Fruit fly (Drosophila melanogaster) whole organism, embryonic: ENCODE results near the gene ind.

Source experiments
- Blimp-1 ChIP-seq: fragments of 200-800 bp; sonication (Bioruptor generic); optimal IDR thresholded peaks from 3 replicates; lab custom pipeline; 2018; ENCODE audit warnings: missing biosample characterization, missing genetic modification characterization, mild to moderate bottlenecking, moderate library complexity, missing genetic modification reagents
- BtbVII ChIP-seq: fragments of 200-800 bp; sonication (Bioruptor generic); optimal IDR thresholded peaks from 3 replicates; lab custom pipeline; 2017; ENCODE audit warnings: missing biosample characterization, mild to moderate bottlenecking, missing genetic modification characterization
- CG12236 ChIP-seq: fragments of 200-800 bp; sonication (Bioruptor generic); optimal IDR thresholded peaks from 2 replicates; lab custom pipeline; 2016; ENCODE audit warnings: missing biosample characterization, missing genetic modification characterization
- CG12391 ChIP-seq: fragments of 200-800 bp; sonication (Bioruptor generic); optimal IDR thresholded peaks from 3 replicates; lab custom pipeline; 2018; ENCODE audit warnings: missing biosample characterization, mild to moderate bottlenecking, missing genetic modification characterization, moderate library complexity
- CG13123 ChIP-seq: fragments of 200-800 bp; sonication (Bioruptor generic); optimal IDR thresholded peaks from 2 replicates; lab custom pipeline; 2016; ENCODE audit warnings: missing biosample characterization, missing genetic modification characterization
- CG13296 ChIP-seq: fragments of 200-800 bp; sonication (Bioruptor generic); optimal IDR thresholded peaks from 3 replicates; lab custom pipeline; 2018; ENCODE audit warnings: missing biosample characterization, mild to moderate bottlenecking, missing genetic modification characterization
- CG13424 ChIP-seq: fragments of 200-800 bp; sonication (Bioruptor generic); optimal IDR thresholded peaks from 2 replicates; lab custom pipeline; 2019; ENCODE audit warnings: missing biosample characterization, mild to moderate bottlenecking, missing genetic modification characterization, moderate library complexity
- CG14050 ChIP-seq: fragments of 200-800 bp; sonication (Bioruptor generic); IDR thresholded peaks from 3 replicates; pipeline ENCODE4 v1.3.6; 2022; ENCODE audit warnings: missing biosample characterization, missing genetic modification characterization
- CG14965 ChIP-seq: fragments of 200-800 bp; sonication (Bioruptor generic); optimal IDR thresholded peaks from 2 replicates; lab custom pipeline; 2016; ENCODE audit warnings: missing biosample characterization, missing genetic modification characterization, borderline replicate concordance
- CG15011 ChIP-seq: fragments of 200-800 bp; sonication (Bioruptor generic); optimal IDR thresholded peaks from 3 replicates; lab custom pipeline; 2018; ENCODE audit warnings: missing biosample characterization, mild to moderate bottlenecking, missing genetic modification characterization
- CG17186 ChIP-seq: fragments of 200-800 bp; sonication (Bioruptor generic); optimal IDR thresholded peaks from 3 replicates; lab custom pipeline; 2017; ENCODE audit warnings: missing biosample characterization, missing genetic modification reagents, missing genetic modification characterization
- CG18011 ChIP-seq: fragments of 200-800 bp; sonication (Bioruptor generic); optimal IDR thresholded peaks from 2 replicates; lab custom pipeline; 2017; ENCODE audit warnings: missing biosample characterization, missing genetic modification characterization, mild to moderate bottlenecking, moderate library complexity, missing genotype
- CG30403 ChIP-seq: fragments of 200-800 bp; sonication (Bioruptor generic); optimal IDR thresholded peaks from 3 replicates; lab custom pipeline; 2016; ENCODE audit warnings: missing biosample characterization, missing genetic modification characterization
- CG31365 ChIP-seq: fragments of 200-800 bp; sonication (Bioruptor generic); optimal IDR thresholded peaks from 2 replicates; lab custom pipeline; 2018; ENCODE audit warnings: missing biosample characterization, mild to moderate bottlenecking, missing genetic modification characterization
- CG6254 ChIP-seq: fragments of 200-800 bp; sonication (Bioruptor generic); optimal IDR thresholded peaks from 3 replicates; lab custom pipeline; 2017; ENCODE audit warnings: mild to moderate bottlenecking, missing biosample characterization, missing genetic modification reagents, missing genetic modification characterization
- CG6765 ChIP-seq: fragments of 200-800 bp; sonication (Bioruptor generic); optimal IDR thresholded peaks from 3 replicates; lab custom pipeline; 2017; ENCODE audit warnings: missing biosample characterization, mild to moderate bottlenecking, missing genetic modification characterization
- CG6854 ChIP-seq: fragments of 200-800 bp; sonication (Bioruptor generic); optimal IDR thresholded peaks from 3 replicates; lab custom pipeline; 2017; ENCODE audit warnings: missing biosample characterization, mild to moderate bottlenecking, missing genetic modification characterization
- CG7745 ChIP-seq: fragments of 200-800 bp; sonication (Bioruptor generic); optimal IDR thresholded peaks from 2 replicates; lab custom pipeline; 2018; ENCODE audit warnings: missing biosample characterization, mild to moderate bottlenecking, missing genetic modification characterization, moderate library complexity
- CG8089 ChIP-seq: fragments of 200-800 bp; sonication (Bioruptor generic); optimal IDR thresholded peaks from 3 replicates; lab custom pipeline; 2016; ENCODE audit warnings: missing biosample characterization, missing genetic modification characterization
- CG8359 ChIP-seq: fragments of 200-800 bp; sonication (Bioruptor generic); optimal IDR thresholded peaks from 2 replicates; lab custom pipeline; 2017; ENCODE audit warnings: missing biosample characterization, mild to moderate bottlenecking, missing genetic modification characterization, borderline replicate concordance
- CG8478 ChIP-seq: fragments of >200 bp; optimal IDR thresholded peaks from 2 replicates; lab custom pipeline; 2018
- CG8924 ChIP-seq: fragments of 200-800 bp; optimal IDR thresholded peaks from 3 replicates; lab custom pipeline; 2019; ENCODE audit warnings: missing biosample characterization, mild to moderate bottlenecking, missing genetic modification characterization, moderate library complexity
- CG9609 ChIP-seq: fragments of 200-800 bp; sonication (Bioruptor generic); optimal IDR thresholded peaks from 3 replicates; lab custom pipeline; 2016; ENCODE audit warnings: missing biosample characterization, missing genetic modification characterization
- Drgx ChIP-seq: fragments of 200-800 bp; sonication (Bioruptor generic); IDR thresholded peaks from 2 replicates; pipeline ENCODE4 v1.3.6; 2022; ENCODE audit warnings: missing biosample characterization, missing genetic modification characterization
- Ets65A ChIP-seq: fragments of 200-800 bp; sonication (Bioruptor generic); peaks from one replicate; lab custom pipeline; 2016; ENCODE audit warnings: missing biosample characterization, missing genetic modification characterization
- Fer1 ChIP-seq: fragments of 200-800 bp; sonication (Bioruptor generic); optimal IDR thresholded peaks from 2 replicates; lab custom pipeline; 2017; ENCODE audit warnings: missing biosample characterization, mild to moderate bottlenecking, missing genetic modification characterization
- HmgZ ChIP-seq: fragments of 200-800 bp; sonication (Bioruptor generic); optimal IDR thresholded peaks from 2 replicates; lab custom pipeline; 2018; ENCODE audit warnings: missing biosample characterization, mild to moderate bottlenecking, missing genetic modification characterization
- Hr3 ChIP-seq: fragments of 200-800 bp; sonication (Bioruptor generic); optimal IDR thresholded peaks from 3 replicates; lab custom pipeline; 2016; ENCODE audit warnings: missing biosample characterization, missing genetic modification characterization
- Hr51 ChIP-seq, 2 experiments: fragments of 200-800 bp; sonication (Bioruptor generic); optimal IDR thresholded peaks; 2 replicates in 1 of 2; 3 replicates in 1 of 2; lab custom pipeline; 2016 to 2018; ENCODE audit warnings: missing biosample characterization in 2 of 2, missing genetic modification characterization in 2 of 2, mild to moderate bottlenecking in 1 of 2, moderate library complexity in 1 of 2
- Jarid2 ChIP-seq: fragments of 200-800 bp; sonication (Bioruptor generic); optimal IDR thresholded peaks from 3 replicates; lab custom pipeline; 2017; ENCODE audit warnings: mild to moderate bottlenecking, missing biosample characterization, missing genetic modification reagents, missing genetic modification characterization
- Opbp ChIP-seq: fragments of 200-800 bp; sonication (Bioruptor generic); IDR thresholded peaks from 3 replicates; pipeline ENCODE4 v1.3.6; 2022; ENCODE audit warnings: missing biosample characterization, missing genetic modification characterization; ENCODE audit not compliant: partially characterized antibody
- Rfx ChIP-seq: fragments of 200-800 bp; sonication (Bioruptor generic); IDR thresholded peaks from 2 replicates; pipeline ENCODE4 v1.3.6; 2022; ENCODE audit warnings: missing biosample characterization, missing genetic modification characterization
- ap ChIP-seq: fragments of 200-800 bp; sonication (Bioruptor generic); IDR thresholded peaks from 2 replicates; pipeline ENCODE4 v1.3.6; 2022; ENCODE audit warnings: missing biosample characterization, missing genetic modification characterization
- bigmax ChIP-seq: fragments of 200-800 bp; sonication (Bioruptor generic); optimal IDR thresholded peaks from 2 replicates; lab custom pipeline; 2018; ENCODE audit warnings: missing biosample characterization, mild to moderate bottlenecking, missing genetic modification characterization
- cato ChIP-seq: fragments of 200-800 bp; sonication (Bioruptor generic); optimal IDR thresholded peaks from 2 replicates; lab custom pipeline; 2016; ENCODE audit warnings: missing biosample characterization, missing genetic modification characterization, borderline replicate concordance
- emc ChIP-seq: fragments of 200-800 bp; sonication (Bioruptor generic); optimal IDR thresholded peaks from 2 replicates; lab custom pipeline; 2016; ENCODE audit warnings: missing biosample characterization, missing genetic modification characterization
- gem ChIP-seq: fragments of 200-800 bp; sonication (Bioruptor generic); optimal IDR thresholded peaks from 2 replicates; lab custom pipeline; 2019; ENCODE audit warnings: missing biosample characterization, mild to moderate bottlenecking, missing genetic modification characterization, moderate library complexity
- grau ChIP-seq: fragments of 200-800 bp; optimal IDR thresholded peaks from 3 replicates; lab custom pipeline; 2019; ENCODE audit warnings: missing biosample characterization, mild to moderate bottlenecking, missing genetic modification characterization, moderate library complexity
- ind ChIP-seq: fragments of 200-800 bp; sonication (Bioruptor generic); optimal IDR thresholded peaks from 3 replicates; lab custom pipeline; 2016; ENCODE audit warnings: missing biosample characterization, missing genetic modification characterization
- knrl ChIP-seq: fragments of 200-800 bp; sonication (Bioruptor generic); IDR thresholded peaks from 3 replicates; pipeline ENCODE4 v1.3.6; 2022; ENCODE audit warnings: missing biosample characterization, missing genetic modification characterization; ENCODE audit not compliant: partially characterized antibody
- mld ChIP-seq: fragments of 200-800 bp; sonication (Bioruptor generic); IDR thresholded peaks from 3 replicates; pipeline ENCODE4 v1.3.6; 2022; ENCODE audit warnings: missing biosample characterization, missing genetic modification characterization; ENCODE audit not compliant: partially characterized antibody
- odd ChIP-seq: fragments of 200-800 bp; sonication (Bioruptor generic); optimal IDR thresholded peaks from 2 replicates; lab custom pipeline; 2017; ENCODE audit warnings: missing biosample characterization, mild to moderate bottlenecking, missing genetic modification characterization
- repo ChIP-seq: fragments of 200-800 bp; sonication (Bioruptor generic); optimal IDR thresholded peaks from 2 replicates; lab custom pipeline; 2016; ENCODE audit warnings: missing biosample characterization, missing genetic modification characterization
- sens ChIP-seq: fragments of 200-800 bp; sonication (Bioruptor generic); peaks from one replicate; lab custom pipeline; 2016; ENCODE audit warnings: missing biosample characterization, missing genetic modification characterization
- sisA ChIP-seq: fragments of 200-800 bp; sonication (Bioruptor generic); IDR thresholded peaks from 2 replicates; pipeline ENCODE4 v1.3.6; 2022; ENCODE audit warnings: missing biosample characterization, missing genetic modification characterization
- slou ChIP-seq: fragments of 200-800 bp; sonication (Bioruptor generic); optimal IDR thresholded peaks from 3 replicates; lab custom pipeline; 2016; ENCODE audit warnings: missing biosample characterization, missing genetic modification characterization
- sob ChIP-seq: fragments of 200-800 bp; sonication (Bioruptor generic); IDR thresholded peaks from 2 replicates; pipeline ENCODE4 v1.3.6; 2022; ENCODE audit warnings: missing biosample characterization, missing genetic modification characterization
- ssp ChIP-seq: fragments of 200-800 bp; sonication (Bioruptor generic); IDR thresholded peaks from 2 replicates; pipeline ENCODE4 v1.3.6; 2022; ENCODE audit warnings: missing biosample characterization, missing genetic modification characterization
- tll ChIP-seq, 2 experiments: fragments of 200-800 bp in 1 of 2; fragments of >200 bp in 1 of 2; sonication (Bioruptor generic) in 1 of 2; optimal IDR thresholded peaks; 2 replicates each; lab custom pipeline; 2017 to 2019; ENCODE audit warnings: missing biosample characterization in 2 of 2, missing genetic modification characterization in 2 of 2, mild to moderate bottlenecking in 1 of 2, moderate library complexity in 1 of 2
- twi ChIP-seq: fragments of 200-800 bp; optimal IDR thresholded peaks from 2 replicates; lab custom pipeline; 2019; ENCODE audit warnings: missing biosample characterization, mild to moderate bottlenecking, missing genetic modification characterization, moderate library complexity
- vfl ChIP-seq: fragments of 200-800 bp; sonication (Bioruptor generic); optimal IDR thresholded peaks from 2 replicates; lab custom pipeline; 2016; ENCODE audit warnings: missing biosample characterization, missing genetic modification characterization
- yki ChIP-seq: fragments of >200 bp; optimal IDR thresholded peaks from 3 replicates; lab custom pipeline; 2018

Gene ind

dm6 chr3L:15009681-15010080, 34.0 kb downstream of the ind start (continued):
- TF ChIP-seq grau (peak; percentile 5), Blimp-1 (GFP tag; lab: Kevin White, UChicago) (peak; percentile 26), twi (no peak), repo (GFP tag; lab: Kevin White, UChicago) (no peak), CG8089 (GFP tag; lab: Kevin White, UChicago) (no peak), knrl (GFP tag; lab: Robert Waterston, UW) (no peak), slou (GFP tag; lab: Kevin White, UChicago) (no peak), CG31365 (tag; lab: Kevin White, UChicago) (no peak), Rfx (no peak), Opbp (GFP tag; lab: Robert Waterston, UW) (no peak), emc (GFP tag; lab: Kevin White, UChicago) (no peak), CG13296 (no peak), Fer1 (GFP tag; lab: Kevin White, UChicago) (no peak), HmgZ (tag; lab: Kevin White, UChicago) (no peak), Ets65A (GFP tag; lab: Kevin White, UChicago) (peak; percentile 82), CG13424 (tag; lab: Kevin White, UChicago) (peak; percentile 11), CG9609 (GFP tag; lab: Kevin White, UChicago) (no peak), sens (GFP tag; lab: Kevin White, UChicago) (peak; percentile 61), vfl (GFP tag; lab: Kevin White, UChicago) (no peak), bigmax (no peak), CG12391 (tag; lab: Kevin White, UChicago) (peak; percentile 6), BtbVII (GFP tag; lab: Kevin White, UChicago) (no peak), CG8359 (no peak), gem (peak; percentile 37), CG14965 (GFP tag; lab: Kevin White, UChicago) (no peak), CG12236 (GFP tag; lab: Kevin White, UChicago) (no peak), CG8478 (no peak), Jarid2 (GFP tag; lab: Kevin White, UChicago) (no peak), ssp (GFP tag; lab: Robert Waterston, UW) (no peak), sob (0 out of 2 replicates have a peak, but pooled peaks have one; percentile 18), tll (GFP tag; optimal IDR thresholded peaks at IDR 0.05; lab: Kevin White, UChicago) (no peak), ind (GFP tag; lab: Kevin White, UChicago) (no peak), CG13123 (GFP tag; lab: Kevin White, UChicago) (no peak), CG8924 (no peak), CG17186 (no peak), ap (GFP tag; lab: Robert Waterston, UW) (no peak), CG7745 (tag; lab: Kevin White, UChicago) (no peak), CG6254 (GFP tag; lab: Kevin White, UChicago) (no peak), odd (GFP tag; lab: Kevin White, UChicago) (no peak), CG15011 (no peak), sisA (GFP tag; lab: Robert Waterston, UW) (no peak), cato (no peak), CG14050 (no peak), Hr3 (GFP tag; lab: Kevin White, UChicago) (no peak), CG6765 (GFP tag; lab: Kevin White, UChicago) (no peak), Hr51 (GFP tag; optimal IDR thresholded peaks at IDR 0.05; lab: Kevin White, UChicago) (peak in 1 of 2 experiments; percentile 49), Drgx (GFP tag; lab: Robert Waterston, UW) (peak; percentile 57; the same call in 1 of the 2 replicates), CG30403 (GFP tag; lab: Kevin White, UChicago) (no peak), mld (GFP tag; lab: Robert Waterston, UW) (no peak), CG18011 (GFP tag; lab: Kevin White, UChicago) (no peak), CG6854 (GFP tag; lab: Kevin White, UChicago) (no peak), yki (lab: Kevin White, UChicago) (no peak)
